Worm (Caenorhabditis elegans) whole organism, L4/young adult: Measurements from ENCODE around the gene F35D2.6.

Experiments used
- W03F9.2 ChIP-seq: fragments of 150-350 bp; optimal IDR thresholded peaks from 2 replicates; lab custom pipeline; 2014; ENCODE audit warnings: missing biosample characterization, missing genetic modification characterization
- dao-5 ChIP-seq: sonication (generic microtip); optimal IDR thresholded peaks from 2 replicates; lab custom pipeline; 2016; ENCODE audit warnings: missing genotype, missing genetic modification characterization, moderate library complexity, missing compliant biosample characterization
- him-1 ChIP-seq: sonication (generic microtip); optimal IDR thresholded peaks from 2 replicates; lab custom pipeline; 2016; ENCODE audit warnings: missing genotype, missing genetic modification reagents, missing genetic modification characterization, missing compliant biosample characterization

- TF ChIP-seq him-1 (tag; lab: Kevin White, UChicago) (no peak), W03F9.2 (tag; lab: Kevin White, UChicago) (no peak), dao-5 (tag; lab: Kevin White, UChicago) (no peak)
Observed at ce11 chrII:7613241-7613782, 35.8 kb downstream of the F35D2.6 start, which contains the start of the genes oig-4 and R07G3.7.
